Fruit fly (Drosophila melanogaster) whole organism: ENCODE data around the gene Bka.

Experiments used
- CG8478 ChIP-seq: fragments of >200 bp; optimal IDR thresholded peaks from 2 replicates; lab custom pipeline; 2018; ENCODE audit warnings: inconsistent platforms
- EcR ChIP-seq, 2 experiments: fragments of >200 bp; optimal IDR thresholded peaks; 2 replicates each; lab custom pipeline; 2017; ENCODE audit warnings: missing biosample characterization in 2 of 2, missing genetic modification characterization in 2 of 2, missing genetic modification reagents in 2 of 2
- pan ChIP-seq: fragments of >200 bp; optimal IDR thresholded peaks from 2 replicates; lab custom pipeline; 2017
- psq ChIP-seq: fragments of >200 bp; optimal IDR thresholded peaks from 2 replicates; lab custom pipeline; 2017

DNA sequence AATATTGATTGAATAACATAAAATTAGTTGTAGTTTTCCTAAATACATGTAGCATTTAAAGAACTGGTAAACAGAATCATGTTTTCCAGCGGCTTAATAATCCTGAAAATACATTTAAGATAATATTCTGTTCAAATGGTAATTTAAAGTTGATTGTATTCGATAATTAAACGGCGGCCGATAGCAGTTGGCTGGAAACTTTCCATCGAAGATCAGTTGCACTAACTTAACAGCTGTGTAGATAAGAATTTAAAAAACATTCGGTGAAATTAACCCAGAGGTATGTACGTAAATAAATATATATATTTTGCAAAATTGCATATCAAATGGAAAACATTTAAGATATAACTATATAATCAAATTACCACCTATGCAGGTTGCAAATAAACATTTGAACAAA lies 24.9 kb downstream of the Bka start, which contains the start of gene CG4594:
- TF ChIP-seq EcR (GFP tag; optimal IDR thresholded peaks at IDR 0.05; lab: Kevin White, UChicago) (no peak), CG8478 (lab: Kevin White, UChicago) (no peak), pan (lab: Kevin White, UChicago) (no peak), psq (no peak)
